Fruit fly (Drosophila melanogaster) whole organism, embryonic: Measurements from ENCODE around the gene mld.

Experiments
- BtbVII ChIP-seq: fragments of 200-800 bp; sonication (Bioruptor generic); optimal IDR thresholded peaks from 3 replicates; lab custom pipeline; 2017; ENCODE audit warnings: missing biosample characterization, mild to moderate bottlenecking, missing genetic modification characterization
- CG10209 ChIP-seq: fragments of 200-800 bp; sonication (Bioruptor generic); optimal IDR thresholded peaks from 3 replicates; lab custom pipeline; 2017; ENCODE audit warnings: missing biosample characterization, mild to moderate bottlenecking, missing genetic modification characterization, missing genetic modification reagents
- CG11093 ChIP-seq: fragments of 200-800 bp; sonication (Bioruptor generic); IDR thresholded peaks from 3 replicates; pipeline ENCODE4 v1.3.6; 2022; ENCODE audit warnings: missing biosample characterization, missing genetic modification characterization
- CG11398 ChIP-seq: fragments of 200-800 bp; sonication (Bioruptor generic); optimal IDR thresholded peaks from 2 replicates; lab custom pipeline; 2016; ENCODE audit warnings: missing biosample characterization, missing genetic modification characterization
- CG11456 ChIP-seq: fragments of 200-800 bp; sonication (Bioruptor generic); IDR thresholded peaks from 3 replicates; pipeline ENCODE4 v1.3.6; 2022; ENCODE audit warnings: missing biosample characterization, missing genetic modification characterization
- CG14710 ChIP-seq: fragments of 200-800 bp; sonication (Bioruptor generic); optimal IDR thresholded peaks from 3 replicates; lab custom pipeline; 2019; ENCODE audit warnings: missing biosample characterization, mild to moderate bottlenecking, missing genetic modification characterization, moderate library complexity
- CG15269 ChIP-seq: fragments of 200-800 bp; sonication (Bioruptor generic); optimal IDR thresholded peaks from 2 replicates; lab custom pipeline; 2018; ENCODE audit warnings: missing biosample characterization, mild to moderate bottlenecking, missing genetic modification characterization, moderate library complexity
- CG1529 ChIP-seq: fragments of 200-800 bp; sonication (Bioruptor generic); optimal IDR thresholded peaks from 3 replicates; lab custom pipeline; 2018; ENCODE audit warnings: missing biosample characterization, missing genetic modification characterization
- CG15479 ChIP-seq: fragments of 200-800 bp; sonication (Bioruptor generic); optimal IDR thresholded peaks from 3 replicates; lab custom pipeline; 2019; ENCODE audit warnings: missing biosample characterization, mild to moderate bottlenecking, missing genetic modification characterization, moderate library complexity
- CG17186 ChIP-seq: fragments of 200-800 bp; sonication (Bioruptor generic); optimal IDR thresholded peaks from 3 replicates; lab custom pipeline; 2017; ENCODE audit warnings: missing biosample characterization, missing genetic modification reagents, missing genetic modification characterization
- CG17361 ChIP-seq: fragments of 200-800 bp; sonication (Bioruptor generic); IDR thresholded peaks from 3 replicates; pipeline ENCODE4 v1.3.6; 2022; ENCODE audit warnings: missing biosample characterization, missing genetic modification characterization
- CG17612 ChIP-seq: fragments of 200-800 bp; sonication (Bioruptor generic); IDR thresholded peaks from 2 replicates; pipeline ENCODE4 v1.3.6; 2022; ENCODE audit warnings: missing biosample characterization, missing genetic modification characterization
- CG17802 ChIP-seq: fragments of 200-800 bp; sonication (Bioruptor generic); optimal IDR thresholded peaks from 2 replicates; lab custom pipeline; 2018; ENCODE audit warnings: missing biosample characterization, mild to moderate bottlenecking, missing genetic modification characterization, moderate library complexity
- CG18011 ChIP-seq: fragments of 200-800 bp; sonication (Bioruptor generic); optimal IDR thresholded peaks from 2 replicates; lab custom pipeline; 2017; ENCODE audit warnings: missing biosample characterization, missing genetic modification characterization, mild to moderate bottlenecking, moderate library complexity, missing genotype
- CG2199 ChIP-seq: fragments of 200-800 bp; sonication (Bioruptor generic); IDR thresholded peaks from 3 replicates; pipeline ENCODE4 v1.3.6; 2022; ENCODE audit warnings: missing biosample characterization, missing genetic modification characterization
- CG2712 ChIP-seq: fragments of 200-800 bp; optimal IDR thresholded peaks from 3 replicates; lab custom pipeline; 2019; ENCODE audit warnings: missing biosample characterization, mild to moderate bottlenecking, missing genetic modification characterization, moderate library complexity
- CG32767 ChIP-seq: fragments of 200-800 bp; sonication (Bioruptor generic); IDR thresholded peaks from 2 replicates; pipeline ENCODE4 v1.3.6; 2022; ENCODE audit warnings: missing biosample characterization, missing genetic modification characterization
- CG43689 ChIP-seq: fragments of 200-800 bp; sonication (Bioruptor generic); IDR thresholded peaks from 2 replicates; pipeline ENCODE4 v1.3.6; 2022; ENCODE audit warnings: missing biosample characterization, missing genetic modification characterization
- CG4820 ChIP-seq: fragments of 200-800 bp; sonication (Bioruptor generic); optimal IDR thresholded peaks from 3 replicates; lab custom pipeline; 2016; ENCODE audit warnings: missing biosample characterization, missing genetic modification characterization
- CG7357 ChIP-seq: fragments of 200-800 bp; sonication (Bioruptor generic); IDR thresholded peaks from 3 replicates; pipeline ENCODE4 v1.3.6; 2022; ENCODE audit warnings: missing biosample characterization, missing genetic modification characterization
- CG8089 ChIP-seq: fragments of 200-800 bp; sonication (Bioruptor generic); optimal IDR thresholded peaks from 3 replicates; lab custom pipeline; 2016; ENCODE audit warnings: missing biosample characterization, missing genetic modification characterization
- CG8281 ChIP-seq: fragments of 200-800 bp; sonication (Bioruptor generic); optimal IDR thresholded peaks from 2 replicates; lab custom pipeline; 2018; ENCODE audit warnings: missing biosample characterization, mild to moderate bottlenecking, missing genetic modification characterization, moderate library complexity
- CG9609 ChIP-seq: fragments of 200-800 bp; sonication (Bioruptor generic); optimal IDR thresholded peaks from 3 replicates; lab custom pipeline; 2016; ENCODE audit warnings: missing biosample characterization, missing genetic modification characterization
- CG9932 ChIP-seq: fragments of 200-800 bp; sonication (Bioruptor generic); IDR thresholded peaks from 2 replicates; pipeline ENCODE4 v1.3.6; 2022; ENCODE audit warnings: missing biosample characterization, missing genetic modification characterization
- CkIIα-i1 ChIP-seq: fragments of 200-800 bp; sonication (Bioruptor generic); IDR thresholded peaks from 2 replicates; pipeline ENCODE4 v1.3.6; 2022; ENCODE audit warnings: missing biosample characterization, missing genetic modification characterization
- Dad ChIP-seq: fragments of 200-800 bp; sonication (Bioruptor generic); optimal IDR thresholded peaks from 3 replicates; lab custom pipeline; 2016; ENCODE audit warnings: missing biosample characterization, missing genetic modification characterization
- Dip2 ChIP-seq: fragments of 200-800 bp; sonication (Bioruptor generic); IDR thresholded peaks from 2 replicates; pipeline ENCODE4 v1.3.6; 2022; ENCODE audit warnings: missing biosample characterization, missing genetic modification characterization
- Dip3 ChIP-seq: fragments of 200-800 bp; sonication (Bioruptor generic); optimal IDR thresholded peaks from 3 replicates; lab custom pipeline; 2016; ENCODE audit warnings: missing biosample characterization, missing genetic modification characterization
- Fer1 ChIP-seq: fragments of 200-800 bp; sonication (Bioruptor generic); optimal IDR thresholded peaks from 2 replicates; lab custom pipeline; 2017; ENCODE audit warnings: missing biosample characterization, mild to moderate bottlenecking, missing genetic modification characterization
- Gug ChIP-seq: fragments of 200-800 bp; sonication (Bioruptor generic); IDR thresholded peaks from 4 replicates; pipeline ENCODE4 v1.3.6; 2022; ENCODE audit warnings: missing biosample characterization, missing genetic modification characterization
- Hmr ChIP-seq: fragments of 200-800 bp; sonication (Bioruptor generic); optimal IDR thresholded peaks from 3 replicates; lab custom pipeline; 2017; ENCODE audit warnings: mild to moderate bottlenecking, missing biosample characterization, missing genetic modification reagents, missing genetic modification characterization
- Hr78 ChIP-seq, 2 experiments: fragments of 200-800 bp in 1 of 2; fragments of >200 bp in 1 of 2; sonication (Bioruptor generic) in 1 of 2; optimal IDR thresholded peaks; 2 replicates each; lab custom pipeline; 2017 to 2019; ENCODE audit warnings: missing biosample characterization in 2 of 2, missing genetic modification characterization in 2 of 2, mild to moderate bottlenecking in 1 of 2, moderate library complexity in 1 of 2
- NFAT ChIP-seq: fragments of 200-800 bp; sonication (Bioruptor generic); IDR thresholded peaks from 2 replicates; pipeline ENCODE4 v1.3.6; 2022; ENCODE audit warnings: missing biosample characterization, missing genetic modification characterization
- Taf1 ChIP-seq: fragments of 200-800 bp; sonication (Bioruptor generic); IDR thresholded peaks from 2 replicates; pipeline ENCODE4 v1.3.6; 2022; ENCODE audit warnings: missing biosample characterization, missing genetic modification characterization
- amos ChIP-seq: fragments of 200-800 bp; sonication (Bioruptor generic); IDR thresholded peaks from 2 replicates; pipeline ENCODE4 v1.3.6; 2022; ENCODE audit warnings: missing biosample characterization, missing genetic modification characterization; ENCODE audit not compliant: partially characterized antibody
- az2 ChIP-seq: fragments of 200-800 bp; sonication (Bioruptor generic); optimal IDR thresholded peaks from 3 replicates; lab custom pipeline; 2016; ENCODE audit warnings: missing biosample characterization, missing genetic modification characterization
- cwo ChIP-seq: fragments of 200-800 bp; sonication (Bioruptor generic); optimal IDR thresholded peaks from 3 replicates; lab custom pipeline; 2017; ENCODE audit warnings: missing biosample characterization, missing genetic modification characterization, mild to moderate bottlenecking, moderate library complexity, missing genetic modification reagents
- dysf ChIP-seq: fragments of 200-800 bp; sonication (Bioruptor generic); IDR thresholded peaks from 3 replicates; pipeline ENCODE4 v1.3.6; 2022; ENCODE audit warnings: missing biosample characterization, missing genetic modification characterization
- grn ChIP-seq: fragments of 200-800 bp; sonication (Bioruptor generic); optimal IDR thresholded peaks from 3 replicates; lab custom pipeline; 2017; ENCODE audit warnings: missing biosample characterization, missing genetic modification characterization
- gt ChIP-seq: fragments of 200-800 bp; sonication (Bioruptor generic); IDR thresholded peaks from 2 replicates; pipeline ENCODE4 v1.3.6; 2022; ENCODE audit warnings: missing biosample characterization, missing genetic modification characterization
- ken ChIP-seq: fragments of 200-800 bp; sonication (Bioruptor generic); IDR thresholded peaks from 3 replicates; pipeline ENCODE4 v1.3.6; 2022; ENCODE audit warnings: missing biosample characterization, missing genetic modification characterization
- p53 ChIP-seq: fragments of 200-800 bp; sonication (Bioruptor generic); optimal IDR thresholded peaks from 2 replicates; lab custom pipeline; 2016; ENCODE audit warnings: missing biosample characterization, missing genetic modification characterization
- phol ChIP-seq: fragments of 200-800 bp; sonication (Bioruptor generic); optimal IDR thresholded peaks from 3 replicates; lab custom pipeline; 2018; ENCODE audit warnings: missing biosample characterization, mild to moderate bottlenecking, missing genetic modification characterization, moderate library complexity
- psq ChIP-seq: fragments of 200-800 bp; sonication (Bioruptor generic); optimal IDR thresholded peaks from 2 replicates; lab custom pipeline; 2017; ENCODE audit warnings: missing biosample characterization, missing genetic modification characterization
- row ChIP-seq: fragments of 200-800 bp; sonication (Bioruptor generic); IDR thresholded peaks from 3 replicates; pipeline ENCODE4 v1.3.6; 2022; ENCODE audit warnings: missing biosample characterization, missing genetic modification characterization
- scrt ChIP-seq: fragments of 200-800 bp; sonication (Bioruptor generic); optimal IDR thresholded peaks from 2 replicates; lab custom pipeline; 2018; ENCODE audit warnings: missing biosample characterization, mild to moderate bottlenecking, missing genetic modification characterization, moderate library complexity
- sens-2 ChIP-seq: fragments of 200-800 bp; sonication (Bioruptor generic); IDR thresholded peaks from 2 replicates; pipeline ENCODE4 v1.3.6; 2022; ENCODE audit warnings: missing biosample characterization, missing genetic modification characterization
- sim ChIP-seq: fragments of 200-800 bp; sonication (Bioruptor generic); IDR thresholded peaks from 2 replicates; pipeline ENCODE4 v1.3.6; 2022; ENCODE audit warnings: missing biosample characterization, missing genetic modification characterization
- tll ChIP-seq, 2 experiments: fragments of 200-800 bp in 1 of 2; fragments of >200 bp in 1 of 2; sonication (Bioruptor generic) in 1 of 2; optimal IDR thresholded peaks; 2 replicates each; lab custom pipeline; 2017 to 2019; ENCODE audit warnings: missing biosample characterization in 2 of 2, missing genetic modification characterization in 2 of 2, mild to moderate bottlenecking in 1 of 2, moderate library complexity in 1 of 2
- usp ChIP-seq: fragments of >200 bp; optimal IDR thresholded peaks from 2 replicates; lab custom pipeline; 2017; ENCODE audit warnings: missing biosample characterization, missing genetic modification characterization
- wdn ChIP-seq: fragments of 200-800 bp; sonication (Bioruptor generic); IDR thresholded peaks from 2 replicates; pipeline ENCODE4 v1.3.6; 2022; ENCODE audit warnings: missing biosample characterization, missing genetic modification characterization
- zen2 ChIP-seq: fragments of 200-800 bp; sonication (Bioruptor generic); IDR thresholded peaks from 3 replicates; pipeline ENCODE4 v1.3.6; 2022; ENCODE audit warnings: missing biosample characterization, missing genetic modification characterization; ENCODE audit not compliant: partially characterized antibody
- zf30C ChIP-seq: fragments of 200-800 bp; sonication (Bioruptor generic); optimal IDR thresholded peaks from 3 replicates; lab custom pipeline; 2018; ENCODE audit warnings: missing biosample characterization, mild to moderate bottlenecking, missing genetic modification characterization

Gene mld

dm6 chr3R:24582669-24582995, 2.8 kb upstream of the mld start, which contains the start of gene REPTOR (continued):
- TF ChIP-seq CG1529 (peak; percentile 40), CG17612 (GFP tag; lab: Robert Waterston, UW) (no peak), Gug (GFP tag; lab: Robert Waterston, UW) (no peak), CG10209 (GFP tag; lab: Kevin White, UChicago) (peak; percentile 35), CG14710 (tag; lab: Kevin White, UChicago) (peak; percentile 45), Dad (GFP tag; lab: Kevin White, UChicago) (no peak), CG2712 (tag; lab: Kevin White, UChicago) (peak; percentile 27), p53 (GFP tag; lab: Kevin White, UChicago) (no peak), CG43689 (no peak), CG9609 (GFP tag; lab: Kevin White, UChicago) (no peak), Dip2 (GFP tag; lab: Robert Waterston, UW) (no peak), BtbVII (GFP tag; lab: Kevin White, UChicago) (peak; percentile 55), scrt (GFP tag; lab: Kevin White, UChicago) (peak; percentile 44), CG17802 (tag; lab: Kevin White, UChicago) (no peak), wdn (GFP tag; lab: Robert Waterston, UW) (no peak), CG8089 (GFP tag; lab: Kevin White, UChicago) (no peak), Hr78 (GFP tag; optimal IDR thresholded peaks at IDR 0.05; lab: Kevin White, UChicago) (no peak), CG11398 (GFP tag; lab: Kevin White, UChicago) (no peak), cwo (GFP tag; lab: Kevin White, UChicago) (no peak), CG2199 (GFP tag; lab: Robert Waterston, UW) (no peak), CG18011 (GFP tag; lab: Kevin White, UChicago) (no peak), sens-2 (GFP tag; lab: Robert Waterston, UW) (no peak), CkIIα-i1 (no peak), az2 (GFP tag; lab: Kevin White, UChicago) (no peak), sim (GFP tag; lab: Robert Waterston, UW) (no peak), CG9932 (GFP tag; lab: Robert Waterston, UW) (no peak), usp (GFP tag; lab: Kevin White, UChicago) (no peak), CG15479 (GFP tag; lab: Kevin White, UChicago) (no peak), Hmr (GFP tag; lab: Kevin White, UChicago) (peak; percentile 68), grn (GFP tag; lab: Kevin White, UChicago) (no peak), ken (GFP tag; lab: Robert Waterston, UW) (no peak), Dip3 (GFP tag; lab: Kevin White, UChicago) (no peak), CG11456 (no peak), NFAT (GFP tag; lab: Robert Waterston, UW) (no peak), CG11093 (no peak), tll (GFP tag; optimal IDR thresholded peaks at IDR 0.05; lab: Kevin White, UChicago) (no peak), CG17186 (GFP tag; lab: Kevin White, UChicago) (peak; percentile 63), CG17361 (no peak), CG8281 (no peak), CG32767 (GFP tag; lab: Robert Waterston, UW) (no peak), CG7357 (GFP tag; lab: Robert Waterston, UW) (no peak), CG4820 (no peak), gt (GFP tag; lab: Robert Waterston, UW) (no peak), psq (GFP tag; lab: Kevin White, UChicago) (peak; percentile 100), amos (GFP tag; lab: Robert Waterston, UW) (no peak), zen2 (no peak), Fer1 (peak; percentile 65), phol (tag; lab: Kevin White, UChicago) (peak; percentile 20), CG15269 (tag; lab: Kevin White, UChicago) (no peak), dysf (no peak), row (GFP tag; lab: Robert Waterston, UW) (no peak), Taf1 (GFP tag; lab: Robert Waterston, UW) (no peak), zf30C (GFP tag; lab: Kevin White, UChicago) (no peak)
